Worm (Caenorhabditis elegans) whole organism, L1 larva: Measurements from ENCODE around the gene Y42G9A.3.

Experiments
- C04F5.9 ChIP-seq: sonication (generic microtip); optimal IDR thresholded peaks from 2 replicates; lab custom pipeline; 2016; ENCODE audit warnings: missing genetic modification characterization, missing compliant biosample characterization
- C16A3.4 ChIP-seq: fragments of 150-350 bp; optimal IDR thresholded peaks from 2 replicates; lab custom pipeline; 2014; ENCODE audit warnings: missing biosample characterization, missing genetic modification characterization
- F16B12.6 ChIP-seq: fragments of 150-350 bp; optimal IDR thresholded peaks from 2 replicates; lab custom pipeline; 2014; ENCODE audit warnings: missing biosample characterization, missing genetic modification characterization
- aha-1 ChIP-seq: fragments of 150-350 bp; optimal IDR thresholded peaks from 2 replicates; lab custom pipeline; 2014; ENCODE audit warnings: missing biosample characterization, missing genetic modification characterization
- alr-1 ChIP-seq: fragments of 200-800 bp; sonication (Bioruptor generic); optimal IDR thresholded peaks from 2 replicates; lab custom pipeline; 2018; ENCODE audit warnings: borderline replicate concordance, mild to moderate bottlenecking, missing genetic modification characterization, missing compliant biosample characterization
- aly-2 ChIP-seq: fragments of 150-350 bp; optimal IDR thresholded peaks from 2 replicates; lab custom pipeline; 2014; ENCODE audit warnings: missing biosample characterization, missing genetic modification characterization
- ama-1 ChIP-seq: fragments of 150-350 bp; optimal IDR thresholded peaks from 2 replicates; lab custom pipeline; 2014
- blmp-1 ChIP-seq: fragments of 150-350 bp; optimal IDR thresholded peaks from 2 replicates; lab custom pipeline; 2014; ENCODE audit warnings: missing biosample characterization, missing genetic modification characterization
- ceh-63 ChIP-seq: fragments of 200-800 bp; sonication (Bioruptor generic); optimal IDR thresholded peaks from 2 replicates; lab custom pipeline; 2018; ENCODE audit warnings: mild to moderate bottlenecking, missing genetic modification characterization, missing compliant biosample characterization
- ceh-8 ChIP-seq: fragments of 200-800 bp; sonication (Bioruptor generic); optimal IDR thresholded peaks from 2 replicates; lab custom pipeline; 2018; ENCODE audit warnings: mild to moderate bottlenecking, missing genetic modification characterization, moderate library complexity, missing compliant biosample characterization
- ceh-88 ChIP-seq: fragments of 200-800 bp; sonication (Bioruptor generic); IDR thresholded peaks from 2 replicates; pipeline ENCODE4 v1.3.6; 2022; ENCODE audit warnings: missing genetic modification characterization, missing compliant biosample characterization
- ces-1 ChIP-seq: fragments of 150-350 bp; optimal IDR thresholded peaks from 2 replicates; lab custom pipeline; 2014; ENCODE audit warnings: missing biosample characterization, missing genetic modification reagents, missing genetic modification characterization
- dsc-1 ChIP-seq: sonication (generic microtip); optimal IDR thresholded peaks from 2 replicates; lab custom pipeline; 2016; ENCODE audit warnings: mild to moderate bottlenecking, missing genetic modification characterization, missing compliant biosample characterization
- ets-5 ChIP-seq: fragments of 200-800 bp; sonication (Bioruptor generic); IDR thresholded peaks from 2 replicates; pipeline ENCODE4 v1.3.6; 2022; ENCODE audit warnings: missing genetic modification characterization, missing compliant biosample characterization
- fkh-4 ChIP-seq: sonication (generic microtip); optimal IDR thresholded peaks from 2 replicates; lab custom pipeline; 2016; ENCODE audit warnings: missing compliant biosample characterization, missing genetic modification characterization, borderline replicate concordance
- fkh-8 ChIP-seq: sonication (generic microtip); optimal IDR thresholded peaks from 2 replicates; lab custom pipeline; 2016; ENCODE audit warnings: mild to moderate bottlenecking, missing genetic modification characterization, missing compliant biosample characterization
- fos-1 ChIP-seq: fragments of 150-350 bp; optimal IDR thresholded peaks from 2 replicates; lab custom pipeline; 2014; ENCODE audit warnings: missing biosample characterization, missing genetic modification characterization
- grh-1 ChIP-seq: fragments of 200-800 bp; sonication (Bioruptor generic); IDR thresholded peaks from 2 replicates; pipeline ENCODE4 v1.3.6; 2022; ENCODE audit warnings: missing genetic modification reagents, missing genetic modification characterization, missing compliant biosample characterization
- hlh-17 ChIP-seq: fragments of 200-800 bp; sonication (Bioruptor generic); optimal IDR thresholded peaks from 2 replicates; lab custom pipeline; 2018; ENCODE audit warnings: missing genetic modification characterization, mild to moderate bottlenecking, missing compliant biosample characterization, moderate library complexity, borderline replicate concordance
- hlh-4 ChIP-seq: sonication (generic microtip); optimal IDR thresholded peaks from 2 replicates; lab custom pipeline; 2016; ENCODE audit warnings: mild to moderate bottlenecking, missing genetic modification characterization, missing compliant biosample characterization
- isw-1 ChIP-seq: fragments of 200-800 bp; sonication (Bioruptor generic); IDR thresholded peaks from 2 replicates; pipeline ENCODE4 v1.3.6; 2022; ENCODE audit warnings: missing genetic modification characterization, missing compliant biosample characterization
- lin-13 ChIP-seq: fragments of 150-350 bp; optimal IDR thresholded peaks from 2 replicates; lab custom pipeline; 2014; ENCODE audit warnings: missing biosample characterization, missing genetic modification reagents, missing genetic modification characterization
- lin-14 ChIP-seq: fragments of 200-800 bp; sonication (Bioruptor generic); optimal IDR thresholded peaks from 2 replicates; lab custom pipeline; 2018; ENCODE audit warnings: mild to moderate bottlenecking, missing genetic modification characterization, moderate library complexity, missing compliant biosample characterization
- lin-15B ChIP-seq: fragments of 150-350 bp; sonication (generic microtip); optimal IDR thresholded peaks from 3 replicates; lab custom pipeline; 2014; ENCODE audit warnings: missing biosample characterization, missing genetic modification characterization
- lin-35 ChIP-seq, 2 experiments: fragments of 150-350 bp; optimal IDR thresholded peaks; 2 replicates each; lab custom pipeline; 2014; ENCODE audit warnings: missing biosample characterization in 2 of 2, missing genetic modification characterization in 2 of 2, missing genetic modification reagents in 2 of 2
- lin-39 ChIP-seq: fragments of 150-350 bp; optimal IDR thresholded peaks from 2 replicates; lab custom pipeline; 2014; ENCODE audit warnings: missing biosample characterization, missing genetic modification reagents, missing genetic modification characterization
- lsy-2 ChIP-seq, 2 experiments: fragments of 150-350 bp; optimal IDR thresholded peaks; 2 replicates each; lab custom pipeline; 2014; ENCODE audit warnings: missing biosample characterization in 2 of 2, missing genetic modification characterization in 2 of 2
- mab-9 ChIP-seq: fragments of 200-800 bp; sonication (Bioruptor generic); IDR thresholded peaks from 2 replicates; pipeline ENCODE4 v1.3.6; 2022; ENCODE audit warnings: missing genetic modification reagents, missing genetic modification characterization, missing compliant biosample characterization
- mef-2 ChIP-seq: fragments of 150-350 bp; optimal IDR thresholded peaks from 2 replicates; lab custom pipeline; 2014; ENCODE audit warnings: missing biosample characterization, missing genetic modification characterization
- mep-1 ChIP-seq: fragments of 150-350 bp; optimal IDR thresholded peaks from 2 replicates; lab custom pipeline; 2014; ENCODE audit warnings: missing biosample characterization, missing genetic modification characterization
- nhr-11 ChIP-seq: fragments of 150-350 bp; optimal IDR thresholded peaks from 2 replicates; lab custom pipeline; 2014; ENCODE audit warnings: missing biosample characterization, missing genetic modification characterization
- nhr-12 ChIP-seq: sonication (generic microtip); optimal IDR thresholded peaks from 2 replicates; lab custom pipeline; 2017; ENCODE audit warnings: missing biosample characterization, missing genetic modification characterization
- nhr-19 ChIP-seq: fragments of 200-800 bp; sonication (Bioruptor generic); conservative IDR thresholded peaks from 2 replicates; pipeline ENCODE4 v1.3.6; 2022; ENCODE audit warnings: missing genetic modification characterization, missing compliant biosample characterization
- nhr-237 ChIP-seq: fragments of 150-350 bp; optimal IDR thresholded peaks from 2 replicates; lab custom pipeline; 2014; ENCODE audit warnings: missing biosample characterization, missing genetic modification characterization
- nhr-28 ChIP-seq: fragments of 150-350 bp; optimal IDR thresholded peaks from 2 replicates; lab custom pipeline; 2014; ENCODE audit warnings: missing biosample characterization, missing genetic modification characterization
- nhr-47 ChIP-seq: sonication (generic microtip); optimal IDR thresholded peaks from 2 replicates; lab custom pipeline; 2016; ENCODE audit warnings: mild to moderate bottlenecking, missing genetic modification characterization, moderate library complexity, missing compliant biosample characterization
- nhr-71 ChIP-seq: sonication (generic microtip); optimal IDR thresholded peaks from 2 replicates; lab custom pipeline; 2016; ENCODE audit warnings: mild to moderate bottlenecking, missing genetic modification characterization, moderate library complexity, missing compliant biosample characterization
- nhr-76 ChIP-seq: sonication (generic microtip); optimal IDR thresholded peaks from 2 replicates; lab custom pipeline; 2017; ENCODE audit warnings: missing biosample characterization, missing genetic modification characterization
- nhr-90 ChIP-seq: sonication (generic microtip); optimal IDR thresholded peaks from 2 replicates; lab custom pipeline; 2016; ENCODE audit warnings: mild to moderate bottlenecking, missing genetic modification characterization, missing compliant biosample characterization; ENCODE audit not compliant: poor library complexity
- pag-3 ChIP-seq: sonication (generic microtip); optimal IDR thresholded peaks from 2 replicates; lab custom pipeline; 2017; ENCODE audit warnings: missing genetic modification characterization, mild to moderate bottlenecking, missing compliant biosample characterization, antibody characterized with exemption, borderline replicate concordance; ENCODE audit not compliant: insufficient read depth
- pqm-1 ChIP-seq: sonication (generic microtip); optimal IDR thresholded peaks from 3 replicates; lab custom pipeline; 2017; ENCODE audit warnings: missing biosample characterization, missing genetic modification characterization
- rnt-1 ChIP-seq: sonication (generic microtip); optimal IDR thresholded peaks from 2 replicates; lab custom pipeline; 2016; ENCODE audit warnings: mild to moderate bottlenecking, missing genetic modification characterization, moderate library complexity, missing compliant biosample characterization
- skn-1 ChIP-seq: fragments of 150-350 bp; optimal IDR thresholded peaks from 2 replicates; lab custom pipeline; 2014; ENCODE audit warnings: missing biosample characterization, missing genetic modification characterization
- snu-23 ChIP-seq: sonication (generic microtip); optimal IDR thresholded peaks from 2 replicates; lab custom pipeline; 2016; ENCODE audit warnings: missing genetic modification characterization, missing compliant biosample characterization
- sup-37 ChIP-seq: fragments of 200-800 bp; sonication (Bioruptor generic); optimal IDR thresholded peaks from 2 replicates; lab custom pipeline; 2018; ENCODE audit warnings: mild to moderate bottlenecking, missing genetic modification characterization, missing compliant biosample characterization
- tbx-2 ChIP-seq: sonication (generic microtip); optimal IDR thresholded peaks from 2 replicates; lab custom pipeline; 2016; ENCODE audit warnings: missing genetic modification characterization, missing compliant biosample characterization
- unc-62 ChIP-seq: fragments of 150-350 bp; optimal IDR thresholded peaks from 2 replicates; lab custom pipeline; 2014; ENCODE audit warnings: missing biosample characterization, missing genetic modification reagents, missing genetic modification characterization
- unc-86 ChIP-seq: sonication (generic microtip); optimal IDR thresholded peaks from 2 replicates; lab custom pipeline; 2016; ENCODE audit warnings: missing genetic modification characterization, missing compliant biosample characterization
- unc-98 ChIP-seq: fragments of 200-800 bp; sonication (Bioruptor generic); IDR thresholded peaks from 2 replicates; pipeline ENCODE4 v1.3.6; 2022; ENCODE audit warnings: missing genetic modification characterization, missing compliant biosample characterization
- vab-15 ChIP-seq: sonication (generic microtip); optimal IDR thresholded peaks from 2 replicates; lab custom pipeline; 2017; ENCODE audit warnings: missing genotype, mild to moderate bottlenecking, missing genetic modification characterization, missing compliant biosample characterization
- xbp-1 ChIP-seq: sonication (generic microtip); optimal IDR thresholded peaks from 2 replicates; lab custom pipeline; 2016; ENCODE audit warnings: missing genetic modification characterization, missing compliant biosample characterization
- zag-1 ChIP-seq: fragments of 150-350 bp; optimal IDR thresholded peaks from 2 replicates; lab custom pipeline; 2014; ENCODE audit warnings: missing biosample characterization, missing genetic modification characterization
- zip-4 ChIP-seq: fragments of 200-800 bp; sonication (Bioruptor generic); optimal IDR thresholded peaks from 2 replicates; lab custom pipeline; 2018; ENCODE audit warnings: mild to moderate bottlenecking, missing genetic modification characterization, moderate library complexity, missing compliant biosample characterization

Gene Y42G9A.3

ce11 chrIII:6137431-6137830 lies 8.6 kb upstream of the Y42G9A.3 start (continued):
- TF ChIP-seq vab-15 (tag; lab: Kevin White, UChicago), result no peak
- TF ChIP-seq lin-35 (GFP tag; optimal IDR thresholded peaks at IDR 0.05; lab: Kevin White, UChicago), result peak in 1 of 2 experiments; percentile 53
- no peak for TF ChIP-seq aha-1 (tag; lab: Kevin White, UChicago)
- peak; percentile 5 for TF ChIP-seq fos-1 (tag; lab: Kevin White, UChicago)
- TF ChIP-seq zag-1 (tag; lab: Kevin White, UChicago), result no peak
- no peak for TF ChIP-seq mef-2 (tag; lab: Kevin White, UChicago)
- peak; percentile 65 for TF ChIP-seq lin-13
- no peak for TF ChIP-seq unc-62
- no peak for TF ChIP-seq C04F5.9
- 0 out of 2 replicates have a peak, but pooled peaks have one; percentile 31 for TF ChIP-seq mab-9
- TF ChIP-seq nhr-28 (tag; lab: Kevin White, UChicago), result no peak
- TF ChIP-seq ets-5, result no peak
- no peak for TF ChIP-seq fkh-4 (tag; lab: Kevin White, UChicago)
- TF ChIP-seq alr-1 (tag; lab: Kevin White, UChicago), result no peak
- no peak for TF ChIP-seq nhr-76 (tag; lab: Kevin White, UChicago)
- TF ChIP-seq nhr-47, result peak; percentile 69
- no peak for TF ChIP-seq skn-1 (tag; lab: Kevin White, UChicago)
- no peak for TF ChIP-seq hlh-4 (tag; lab: Kevin White, UChicago)
- TF ChIP-seq lsy-2 (tag; optimal IDR thresholded peaks at IDR 0.05; lab: Kevin White, UChicago), result peak; percentile 70 to 72
- no peak for TF ChIP-seq ceh-63 (GFP tag; lab: Kevin White, UChicago)
- TF ChIP-seq lin-14 (GFP tag; lab: Kevin White, UChicago), result peak; percentile 98
- peak; percentile 87 for TF ChIP-seq unc-86
- TF ChIP-seq ceh-88 (GFP tag; lab: Robert Waterston, UW), result no peak
- no peak for TF ChIP-seq nhr-12 (tag; lab: Kevin White, UChicago)
- TF ChIP-seq ama-1 (lab: Kevin White, UChicago), result no peak
- no peak for TF ChIP-seq C16A3.4
- no peak for TF ChIP-seq hlh-17
- peak; percentile 55 for TF ChIP-seq ceh-8
- no peak for TF ChIP-seq lin-15B (tag; lab: Kevin White, UChicago)
- peak; percentile 69 for TF ChIP-seq fkh-8 (tag; lab: Kevin White, UChicago)
- TF ChIP-seq isw-1 (GFP tag; lab: Robert Waterston, UW), result peak; percentile 47; the same call in 1 of the 2 replicates
- TF ChIP-seq zip-4 (GFP tag; lab: Kevin White, UChicago), result peak; percentile 27
- no peak for TF ChIP-seq grh-1 (GFP tag; lab: Robert Waterston, UW)
- no peak for TF ChIP-seq nhr-90
- TF ChIP-seq nhr-237 (tag; lab: Kevin White, UChicago), result no peak
- peak; percentile 59 for TF ChIP-seq ces-1 (GFP tag; lab: Kevin White, UChicago)

ce11 chrIII:6138457-6138856 lies 7.6 kb upstream of the Y42G9A.3 start:
- TF ChIP-seq nhr-11, result no peak
- peak; percentile 18 for TF ChIP-seq nhr-47
- TF ChIP-seq tbx-2, result no peak
- no peak for TF ChIP-seq xbp-1 (tag; lab: Kevin White, UChicago)
- TF ChIP-seq blmp-1, result no peak
- no peak for TF ChIP-seq aly-2 (tag; lab: Kevin White, UChicago)
- TF ChIP-seq unc-98, result no peak
- TF ChIP-seq sup-37, result no peak
- TF ChIP-seq ama-1 (lab: Kevin White, UChicago), result no peak
- TF ChIP-seq lin-39 (tag; lab: Kevin White, UChicago), result no peak
- no peak for TF ChIP-seq lin-13
- no peak for TF ChIP-seq F16B12.6 (tag; lab: Kevin White, UChicago)
- no peak for TF ChIP-seq nhr-237 (tag; lab: Kevin White, UChicago)
- TF ChIP-seq ets-5, result no peak
- TF ChIP-seq pqm-1, result no peak
- TF ChIP-seq nhr-19, result peak; percentile 39; the same call in 1 of the 2 replicates
- no peak for TF ChIP-seq fkh-4 (tag; lab: Kevin White, UChicago)
- no peak for TF ChIP-seq isw-1 (GFP tag; lab: Robert Waterston, UW)
- TF ChIP-seq mep-1 (tag; lab: Kevin White, UChicago), result no peak
- no peak for TF ChIP-seq mab-9
- peak; percentile 11 for TF ChIP-seq fkh-8 (tag; lab: Kevin White, UChicago)
- TF ChIP-seq rnt-1 (tag; lab: Kevin White, UChicago), result peak; percentile 50
- TF ChIP-seq pag-3, result peak; percentile 62
- TF ChIP-seq nhr-71 (tag; lab: Kevin White, UChicago), result peak; percentile 56
- TF ChIP-seq dsc-1 (tag; lab: Kevin White, UChicago), result peak; percentile 18
- TF ChIP-seq snu-23, result peak; percentile 6
- no peak for TF ChIP-seq ceh-88 (GFP tag; lab: Robert Waterston, UW)
